Worm (Caenorhabditis elegans): Measurements from ENCODE around the gene F10E7.1.
"Not testable (repeated sequence)": the region's sequence is repeated elsewhere in the genome, so short reads cannot be mapped to it uniquely, and the experiment has no call there.

DNA sequence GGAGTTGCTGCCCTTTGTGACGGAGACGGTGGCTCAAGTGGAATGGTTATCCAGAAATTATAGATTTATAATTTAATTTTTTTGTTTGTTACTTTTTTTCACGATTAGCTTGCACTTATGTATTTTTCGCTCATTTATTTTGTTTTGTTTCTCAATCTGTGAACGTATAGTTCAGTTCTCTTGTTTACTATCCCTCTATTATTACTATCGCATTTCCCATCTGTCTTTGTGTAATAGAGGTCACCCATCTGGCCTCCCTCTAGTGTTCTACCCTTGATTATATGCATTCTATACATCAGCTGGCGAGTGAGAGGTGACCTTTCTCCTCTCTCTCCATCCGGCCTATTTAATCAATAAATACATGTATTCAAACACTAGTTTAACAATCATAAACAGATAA is 42.5 kb upstream of the F10E7.1 start, which contains the start of the genes T02G5.14 and T02G5.15:
- not testable (repeated sequence) for TF ChIP-seq nhr-77 (tag; optimal IDR thresholded peaks at IDR 0.05); lsy-2 (tag; optimal IDR thresholded peaks at IDR 0.05); fos-1 (tag; optimal IDR thresholded peaks at IDR 0.05); unc-62 (GFP tag; optimal IDR thresholded peaks at IDR 0.05); ceh-82 (tag; optimal IDR thresholded peaks at IDR 0.05)
